Fruit fly (Drosophila melanogaster) whole organism, wandering third instar larva: ENCODE measurements around the gene smid.

Source experiments
- Abd-B ChIP-seq: fragments of >200 bp; optimal IDR thresholded peaks from 2 replicates; lab custom pipeline; 2017; ENCODE audit warnings: missing biosample characterization, missing genetic modification characterization
- CG9705 ChIP-seq: fragments of 200-800 bp; sonication (Bioruptor generic); optimal IDR thresholded peaks from 2 replicates; lab custom pipeline; 2018; ENCODE audit warnings: missing biosample characterization, mild to moderate bottlenecking, missing genetic modification characterization
- CrebA ChIP-seq: fragments of 200-800 bp; sonication (Bioruptor generic); optimal IDR thresholded peaks from 2 replicates; lab custom pipeline; 2016; ENCODE audit warnings: missing biosample characterization, mild to moderate bottlenecking, missing genetic modification characterization, borderline replicate concordance
- Dfd ChIP-seq: fragments of >200 bp; optimal IDR thresholded peaks from 2 replicates; lab custom pipeline; 2017; ENCODE audit warnings: missing biosample characterization, missing genetic modification characterization
- Dif ChIP-seq: fragments of 200-275, 200-300 bp; sonication (Bioruptor generic); optimal IDR thresholded peaks from 2 replicates; lab custom pipeline; 2018; ENCODE audit warnings: missing biosample characterization, missing genetic modification characterization; ENCODE audit not compliant: partially characterized antibody
- HLH106 ChIP-seq: fragments of 200-800 bp; optimal IDR thresholded peaks from 3 replicates; lab custom pipeline; 2019; ENCODE audit warnings: missing biosample characterization, mild to moderate bottlenecking, missing genetic modification characterization, moderate library complexity
- Hr78 ChIP-seq: fragments of >200 bp; optimal IDR thresholded peaks from 2 replicates; lab custom pipeline; 2017; ENCODE audit warnings: missing biosample characterization, missing genetic modification characterization
- Hr83 ChIP-seq: fragments of 200-300 bp; sonication (Bioruptor generic); optimal IDR thresholded peaks from 2 replicates; lab custom pipeline; 2016; ENCODE audit warnings: missing biosample characterization, mild to moderate bottlenecking, missing genetic modification characterization, moderate library complexity; ENCODE audit not compliant: poor library complexity, severe bottlenecking
- Jra ChIP-seq: sonication (Bioruptor generic); optimal IDR thresholded peaks from 2 replicates; lab custom pipeline; 2016; ENCODE audit warnings: missing biosample characterization, missing genetic modification characterization
- Rel ChIP-seq, 2 experiments: fragments of 200-800 bp; sonication (Bioruptor generic) in 1 of 2; optimal IDR thresholded peaks; 2 replicates in 1 of 2; 3 replicates in 1 of 2; lab custom pipeline; 2016 to 2019; ENCODE audit warnings: mild to moderate bottlenecking in 2 of 2, missing biosample characterization in 2 of 2, missing genetic modification characterization in 2 of 2, moderate library complexity in 1 of 2
- brk ChIP-seq: fragments of 200-800 bp; sonication (Bioruptor generic); optimal IDR thresholded peaks from 2 replicates; lab custom pipeline; 2016; ENCODE audit warnings: missing biosample characterization, mild to moderate bottlenecking, missing genetic modification characterization
- dl ChIP-seq, 2 experiments: fragments of 175-275, 200-275 bp in 1 of 2; fragments of 200-275 bp in 1 of 2; sonication (Bioruptor generic); optimal IDR thresholded peaks; lab custom pipeline; 2018; ENCODE audit warnings: mild to moderate bottlenecking in 2 of 2, missing biosample characterization in 2 of 2, missing genetic modification characterization in 2 of 2, moderate library complexity in 2 of 2; ENCODE audit not compliant: partially characterized antibody in 2 of 2, insufficient read depth in 1 of 2
- dmrt93B ChIP-seq: fragments of 200-800 bp; sonication (Bioruptor generic); optimal IDR thresholded peaks from 2 replicates; lab custom pipeline; 2018; ENCODE audit warnings: missing biosample characterization, mild to moderate bottlenecking, missing genetic modification characterization
- foxo ChIP-seq, 2 experiments: fragments of 200-800 bp; sonication (Bioruptor generic); optimal IDR thresholded peaks; 2 replicates in 1 of 2; 3 replicates in 1 of 2; lab custom pipeline; 2016 to 2017; ENCODE audit warnings: missing biosample characterization in 2 of 2, missing genetic modification characterization in 2 of 2
- pan ChIP-seq: fragments of >200 bp; optimal IDR thresholded peaks from 2 replicates; lab custom pipeline; 2017
- sage ChIP-seq: fragments of 200-800 bp; sonication (Bioruptor generic); optimal IDR thresholded peaks from 2 replicates; lab custom pipeline; 2016; ENCODE audit warnings: missing biosample characterization, mild to moderate bottlenecking, missing genetic modification characterization
- tai ChIP-seq: sonication (Bioruptor generic); optimal IDR thresholded peaks from 2 replicates; lab custom pipeline; 2016; ENCODE audit warnings: missing biosample characterization, missing genetic modification characterization
- usp ChIP-seq: fragments of >200 bp; optimal IDR thresholded peaks from 2 replicates; lab custom pipeline; 2017; ENCODE audit warnings: missing biosample characterization, missing genetic modification characterization

smid gene

DNA sequence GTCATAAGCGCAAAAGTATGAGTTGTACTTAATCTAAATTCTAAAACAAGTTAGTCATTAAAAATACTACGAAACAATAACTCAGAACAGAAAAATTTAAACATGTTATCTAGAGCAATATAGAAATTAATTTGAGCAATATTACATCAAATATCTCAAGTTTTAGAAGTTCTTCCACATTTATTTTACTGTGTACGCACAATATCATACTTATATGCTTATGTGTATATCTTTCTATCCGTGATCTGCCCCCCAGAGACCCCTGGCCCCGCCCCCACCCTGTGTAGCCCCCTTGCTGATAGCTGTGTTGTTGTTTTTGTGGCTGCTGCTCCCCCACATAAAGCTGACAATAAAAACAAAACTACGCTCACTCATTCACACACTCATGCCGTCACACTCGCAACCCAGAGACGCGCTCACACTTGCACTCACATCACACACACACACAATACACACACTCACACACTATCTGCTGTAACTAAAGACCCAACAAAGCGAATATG lies 52.0 kb downstream of the smid start:
- TF ChIP-seq pan (lab: Kevin White, UChicago) (no peak), Dfd (GFP tag; lab: Kevin White, UChicago) (peak; percentile 21), sage (GFP tag; lab: Kevin White, UChicago) (no peak), brk (no peak), Rel (GFP tag; optimal IDR thresholded peaks at IDR 0.05; lab: Kevin White, UChicago) (no peak), Rel (tag; optimal IDR thresholded peaks at IDR 0.05; lab: Kevin White, UChicago) (no peak), CrebA (GFP tag; lab: Kevin White, UChicago) (no peak), usp (GFP tag; lab: Kevin White, UChicago) (no peak), dl (GFP tag; optimal IDR thresholded peaks at IDR 0.05; lab: Kevin White, UChicago; ENCODE audit: insufficient read depth in 1 of 2, partially characterized antibody in 2 of 2) (no peak), Abd-B (GFP tag; lab: Kevin White, UChicago) (no peak), foxo (GFP tag; optimal IDR thresholded peaks at IDR 0.05; lab: Kevin White, UChicago) (peak in 1 of 2 experiments; percentile 15), Dif (GFP tag; lab: Kevin White, UChicago) (no peak)
- TF ChIP-seq, all 38 proteins: peak for 2

DNA sequence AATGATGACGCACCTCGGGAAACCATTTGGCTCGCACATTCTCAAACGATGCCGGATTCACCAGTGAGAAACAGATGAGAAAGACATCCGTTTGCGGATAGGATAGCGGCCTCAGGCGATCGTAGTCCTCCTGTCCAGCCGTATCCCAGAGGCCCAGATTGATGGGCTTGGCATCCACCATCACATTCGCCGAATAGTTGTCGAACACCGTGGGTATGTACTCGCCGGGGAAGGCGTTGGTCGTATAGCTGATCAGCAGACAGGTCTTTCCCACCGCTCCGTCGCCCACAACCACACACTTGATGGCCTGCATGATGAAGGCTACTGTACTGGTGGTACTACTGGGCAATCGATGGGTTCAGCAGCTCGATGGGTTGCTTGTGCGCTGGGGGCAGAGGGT lies 52.8 kb downstream of the smid start:
- TF ChIP-seq dmrt93B (GFP tag; lab: Kevin White, UChicago) (no peak), Jra (GFP tag; lab: Kevin White, UChicago) (no peak), HLH106 (tag; lab: Kevin White, UChicago) (no peak), Hr83 (GFP tag; lab: Kevin White, UChicago) (no peak), CG9705 (GFP tag; lab: Kevin White, UChicago) (no peak), tai (GFP tag; lab: Kevin White, UChicago) (no peak), Hr78 (GFP tag; lab: Kevin White, UChicago) (no peak), brk (no peak), CrebA (GFP tag; lab: Kevin White, UChicago) (no peak), foxo (GFP tag; optimal IDR thresholded peaks at IDR 0.05; lab: Kevin White, UChicago) (no peak)
